Worm (Caenorhabditis elegans) whole organism, L4/young adult: ENCODE measurements around the gene T24D5.4.

Experiments used
- W03F9.2 ChIP-seq: fragments of 150-350 bp; optimal IDR thresholded peaks from 2 replicates; lab custom pipeline; 2014; ENCODE audit warnings: missing biosample characterization, missing genetic modification characterization
- dao-5 ChIP-seq: sonication (generic microtip); optimal IDR thresholded peaks from 2 replicates; lab custom pipeline; 2016; ENCODE audit warnings: missing genotype, missing genetic modification characterization, moderate library complexity, missing compliant biosample characterization
- him-1 ChIP-seq: sonication (generic microtip); optimal IDR thresholded peaks from 2 replicates; lab custom pipeline; 2016; ENCODE audit warnings: missing genotype, missing genetic modification reagents, missing genetic modification characterization, missing compliant biosample characterization

The T24D5.4 gene

DNA sequence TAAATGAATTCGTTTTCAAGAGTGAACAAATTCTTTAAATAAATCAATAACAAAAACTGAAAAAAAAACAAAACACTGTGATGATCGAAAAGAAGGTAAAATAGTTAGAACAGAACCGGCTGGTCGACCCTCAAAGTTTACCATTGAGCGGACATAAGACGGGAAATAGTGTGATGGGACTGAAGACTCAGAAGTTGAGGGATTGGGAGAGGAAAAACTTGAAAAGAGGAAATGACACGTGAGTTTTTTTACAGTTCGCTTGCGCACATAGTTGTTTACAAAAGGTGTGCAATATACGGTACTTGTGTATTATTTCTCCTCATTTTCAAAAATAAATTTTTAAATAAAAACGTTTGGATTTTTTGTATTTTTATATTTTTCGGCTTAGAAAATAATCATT, 46.0 kb downstream of the T24D5.4 start:
- TF ChIP-seq W03F9.2 (tag; lab: Kevin White, UChicago) (no peak), dao-5 (tag; lab: Kevin White, UChicago) (no peak), him-1 (tag; lab: Kevin White, UChicago) (no peak)

DNA sequence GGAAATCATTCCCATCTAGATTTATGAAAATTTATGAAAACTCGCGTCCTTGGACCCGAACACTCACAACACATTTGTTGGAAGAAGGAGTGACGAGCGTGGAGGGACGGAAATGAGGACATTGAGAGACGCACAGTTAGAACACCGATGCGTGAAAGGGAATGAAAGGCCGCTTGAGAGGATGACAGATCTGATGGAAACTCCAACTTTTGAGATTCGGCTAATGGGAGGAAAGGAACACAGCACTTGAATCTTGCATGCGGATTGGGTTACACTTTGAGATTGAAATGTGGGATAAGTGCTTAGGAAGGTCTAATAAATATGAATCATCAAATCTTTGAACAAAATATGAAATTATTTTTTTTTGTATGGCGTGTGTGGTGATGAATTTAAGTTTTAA, 48.9 kb downstream of the T24D5.4 start:
- TF ChIP-seq him-1 (tag; lab: Kevin White, UChicago): no peak
- TF ChIP-seq dao-5 (tag; lab: Kevin White, UChicago): no peak
- no peak for TF ChIP-seq W03F9.2 (tag; lab: Kevin White, UChicago)

DNA sequence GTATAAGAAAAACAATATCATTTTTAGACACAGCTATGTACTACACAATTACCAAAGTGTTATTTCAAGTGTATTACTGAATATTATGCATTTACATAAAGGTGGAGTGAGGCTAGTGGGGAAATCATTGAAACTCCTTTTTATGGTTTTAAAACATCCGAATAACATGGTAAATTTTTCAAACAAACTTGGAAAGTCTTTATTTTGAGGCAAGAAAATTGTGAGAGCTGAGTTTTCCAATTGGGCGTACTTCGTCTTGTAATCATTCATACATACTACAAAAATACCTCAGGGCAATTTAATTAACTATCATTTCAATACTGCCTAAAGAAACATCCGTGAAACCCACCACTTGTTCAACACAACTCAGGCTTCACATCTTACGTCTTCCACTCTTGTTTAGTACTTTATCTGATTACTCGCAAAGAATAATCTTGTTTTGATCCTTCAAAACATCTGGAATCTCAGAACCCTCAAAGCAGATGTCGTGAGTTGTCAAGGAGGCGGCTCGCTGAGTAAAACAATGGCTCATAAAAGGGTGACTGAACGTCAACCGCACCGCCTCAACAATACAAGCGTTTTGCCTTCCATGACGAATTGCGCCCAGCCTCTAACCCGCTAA, 49.7 kb downstream of the T24D5.4 start, which contains the start of gene zmp-5:
Gene zmp-5, plus strand, starts transcription at position 572 of the 622 bp plus-strand sequence.
- TF ChIP-seq dao-5 (tag; lab: Kevin White, UChicago) (no peak), W03F9.2 (tag; lab: Kevin White, UChicago) (no peak), him-1 (tag; lab: Kevin White, UChicago) (no peak)
